Worm (Caenorhabditis elegans) whole organism, midembryonic: Measurements from ENCODE around the gene C45H4.21.

ENCODE experiments used
- T22C8.4 ChIP-seq: fragments of 200-800 bp; sonication (Bioruptor generic); IDR thresholded peaks from 2 replicates; pipeline ENCODE4 v1.3.6; 2022; ENCODE audit warnings: missing genetic modification characterization, missing compliant biosample characterization
- cog-1 ChIP-seq: sonication (generic microtip); optimal IDR thresholded peaks from 2 replicates; lab custom pipeline; 2016; ENCODE audit warnings: missing genetic modification characterization, missing compliant biosample characterization
- flt-1 ChIP-seq: fragments of 200-800 bp; sonication (Bioruptor generic); IDR thresholded peaks from 2 replicates; pipeline ENCODE4 v1.3.6; 2022; ENCODE audit warnings: missing genetic modification characterization, missing compliant biosample characterization
- klf-2 ChIP-seq: fragments of 200-800 bp; sonication (Bioruptor generic); conservative IDR thresholded peaks from 2 replicates; pipeline ENCODE4 v1.3.6; 2022; ENCODE audit warnings: missing genetic modification reagents, missing genetic modification characterization, missing compliant biosample characterization
- ref-1 ChIP-seq: fragments of 200-800 bp; sonication (Bioruptor generic); conservative IDR thresholded peaks from 2 replicates; pipeline ENCODE4 v1.3.6; 2022; ENCODE audit warnings: missing genetic modification reagents, missing genetic modification characterization, missing compliant biosample characterization
- tab-1 ChIP-seq: fragments of 200-800 bp; sonication (Bioruptor generic); IDR thresholded peaks from 2 replicates; pipeline ENCODE4 v1.3.6; 2022; ENCODE audit warnings: missing genetic modification characterization, missing compliant biosample characterization
- ztf-23 ChIP-seq: fragments of 200-800 bp; sonication (Bioruptor generic); IDR thresholded peaks from 2 replicates; pipeline ENCODE4 v1.3.6; 2022; ENCODE audit warnings: missing genetic modification reagents, missing genetic modification characterization, missing compliant biosample characterization
- ztf-29 ChIP-seq: fragments of 200-800 bp; sonication (Bioruptor generic); IDR thresholded peaks from 2 replicates; pipeline ENCODE4 v1.3.6; 2022; ENCODE audit warnings: missing genetic modification reagents, missing genetic modification characterization, missing compliant biosample characterization

DNA sequence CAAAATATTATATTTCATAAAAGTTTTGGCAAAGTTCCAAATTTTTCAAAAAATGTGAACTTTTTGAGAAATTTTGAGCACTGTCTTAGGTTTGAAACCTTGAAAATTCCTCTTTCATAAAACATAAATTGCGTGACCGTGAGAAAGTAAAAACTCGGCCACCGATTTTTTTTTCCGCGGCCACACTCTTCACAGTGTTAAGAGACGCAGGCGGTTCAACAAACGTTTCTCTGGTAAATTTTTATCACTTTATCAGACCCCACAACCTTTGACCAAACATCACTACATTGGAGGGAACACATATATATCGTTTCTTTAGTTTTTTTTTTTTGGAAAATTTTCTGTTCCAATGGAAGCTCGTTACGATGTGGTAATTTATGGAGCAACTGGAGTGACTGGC lies 26.8 kb downstream of the C45H4.21 start, which contains the start of gene F22F7.2:
- TF ChIP-seq klf-2 = no peak
- no peak for TF ChIP-seq flt-1
- no peak for TF ChIP-seq ref-1 (GFP tag; lab: Robert Waterston, UW)
- TF ChIP-seq T22C8.4 (GFP tag; lab: Robert Waterston, UW) = no peak
- TF ChIP-seq tab-1 = no peak
- TF ChIP-seq ztf-29 (GFP tag; lab: Robert Waterston, UW) = no peak
- TF ChIP-seq ztf-23 (GFP tag; lab: Robert Waterston, UW) = no peak
- TF ChIP-seq cog-1 (tag; lab: Kevin White, UChicago) = no peak
